Fruit fly (Drosophila melanogaster) whole organism, adult: ENCODE data around the gene Obp99b.

ENCODE experiments used
- CG11617 ChIP-seq: fragments of 200-800 bp; sonication (Bioruptor generic); optimal IDR thresholded peaks from 2 replicates; lab custom pipeline; 2017; ENCODE audit warnings: mild to moderate bottlenecking, missing biosample characterization, missing genetic modification reagents, missing genetic modification characterization
- CG12768 ChIP-seq: fragments of 200-800 bp; sonication (Bioruptor generic); optimal IDR thresholded peaks from 2 replicates; lab custom pipeline; 2017; ENCODE audit warnings: missing biosample characterization, missing genetic modification characterization, mild to moderate bottlenecking, moderate library complexity, missing genetic modification reagents
- CG14711 ChIP-seq: fragments of 200-800 bp; sonication (Bioruptor generic); optimal IDR thresholded peaks from 2 replicates; lab custom pipeline; 2018; ENCODE audit warnings: missing biosample characterization, mild to moderate bottlenecking, missing genetic modification characterization, moderate library complexity
- CG1620 ChIP-seq: fragments of 200-800 bp; sonication (Bioruptor generic); optimal IDR thresholded peaks from 2 replicates; lab custom pipeline; 2016; ENCODE audit warnings: missing biosample characterization, missing genetic modification characterization
- CG33017 ChIP-seq: fragments of 200-800 bp; sonication (Bioruptor generic); optimal IDR thresholded peaks from 2 replicates; lab custom pipeline; 2018; ENCODE audit warnings: missing biosample characterization, mild to moderate bottlenecking, missing genetic modification characterization, moderate library complexity
- CG5204 ChIP-seq: fragments of 200-800 bp; sonication (Bioruptor generic); optimal IDR thresholded peaks from 2 replicates; lab custom pipeline; 2016; ENCODE audit warnings: missing biosample characterization, missing genetic modification characterization
- CG7045 ChIP-seq: fragments of 200-800 bp; sonication (Bioruptor generic); optimal IDR thresholded peaks from 2 replicates; lab custom pipeline; 2017; ENCODE audit warnings: missing biosample characterization, mild to moderate bottlenecking, missing genetic modification characterization
- CG7101 ChIP-seq: fragments of 200-800 bp; sonication (Bioruptor generic); optimal IDR thresholded peaks from 2 replicates; lab custom pipeline; 2018; ENCODE audit warnings: missing biosample characterization, mild to moderate bottlenecking, missing genetic modification characterization, moderate library complexity
- Clk ChIP-seq: fragments of 200-800 bp; sonication (Bioruptor generic); optimal IDR thresholded peaks from 2 replicates; lab custom pipeline; 2017; ENCODE audit warnings: missing biosample characterization, missing genetic modification characterization
- Crg-1 ChIP-seq: fragments of 200-800 bp; sonication (Bioruptor generic); optimal IDR thresholded peaks from 2 replicates; lab custom pipeline; 2016; ENCODE audit warnings: missing biosample characterization, missing genetic modification characterization
- Hr96 ChIP-seq: fragments of 200-800 bp; sonication (Bioruptor generic); optimal IDR thresholded peaks from 2 replicates; lab custom pipeline; 2016; ENCODE audit warnings: missing biosample characterization, missing genetic modification characterization
- Mnt ChIP-seq: fragments of 200-800 bp; sonication (Bioruptor generic); optimal IDR thresholded peaks from 2 replicates; lab custom pipeline; 2016; ENCODE audit warnings: missing biosample characterization, mild to moderate bottlenecking, missing genetic modification characterization
- bab1 ChIP-seq: fragments of 200-800 bp; sonication (Bioruptor generic); optimal IDR thresholded peaks from 3 replicates; lab custom pipeline; 2019; ENCODE audit warnings: missing biosample characterization, mild to moderate bottlenecking, missing genetic modification characterization, moderate library complexity
- cic ChIP-seq: fragments of 200-800 bp; sonication (Bioruptor generic); optimal IDR thresholded peaks from 2 replicates; lab custom pipeline; 2017; ENCODE audit warnings: missing biosample characterization, mild to moderate bottlenecking, missing genetic modification characterization, moderate library complexity
- cnc ChIP-seq, 2 experiments: fragments of >200 bp; optimal IDR thresholded peaks; 2 replicates each; lab custom pipeline; 2017
- kay ChIP-seq: fragments of 200-800 bp; sonication (Bioruptor generic); peaks from one replicate; lab custom pipeline; 2016; ENCODE audit warnings: missing biosample characterization, missing genetic modification characterization, borderline replicate concordance
- ovo ChIP-seq: fragments of 200-800 bp; sonication (Bioruptor generic); optimal IDR thresholded peaks from 2 replicates; lab custom pipeline; 2016; ENCODE audit warnings: missing biosample characterization, missing genetic modification characterization
- pad ChIP-seq: fragments of 200-800 bp; sonication (Bioruptor generic); optimal IDR thresholded peaks from 3 replicates; lab custom pipeline; 2017; ENCODE audit warnings: missing biosample characterization, missing genetic modification characterization, mild to moderate bottlenecking, moderate library complexity, missing genetic modification reagents
- tj ChIP-seq: fragments of 200-800 bp; sonication (Bioruptor generic); optimal IDR thresholded peaks from 3 replicates; lab custom pipeline; 2017; ENCODE audit warnings: missing biosample characterization, mild to moderate bottlenecking, missing genetic modification characterization, moderate library complexity
- toe ChIP-seq: fragments of 200-800 bp; sonication (Bioruptor generic); optimal IDR thresholded peaks from 2 replicates; lab custom pipeline; 2016; ENCODE audit warnings: missing biosample characterization, missing genetic modification characterization

Gene Obp99b

dm6 chr3R:29725577-29726240, 9.0 kb upstream of the Obp99b start, which contains the start of gene Kul:
Gene Kul, plus strand, starts transcription at chr3R:29725830.
- TF ChIP-seq CG11617 (GFP tag; lab: Kevin White, UChicago), result peak; percentile 38
- TF ChIP-seq kay (GFP tag; lab: Kevin White, UChicago), result no peak
- no peak for TF ChIP-seq CG14711 (tag; lab: Kevin White, UChicago)
- TF ChIP-seq CG7101 (tag; lab: Kevin White, UChicago), result peak; percentile 18
- peak; percentile 75 for TF ChIP-seq Hr96 (GFP tag; lab: Kevin White, UChicago)
- peak; percentile 37 for TF ChIP-seq ovo (GFP tag; lab: Kevin White, UChicago)
- TF ChIP-seq CG1620 (GFP tag; lab: Kevin White, UChicago), result peak; percentile 22
- peak; percentile 22 for TF ChIP-seq Mnt (GFP tag; lab: Kevin White, UChicago)
- no peak for TF ChIP-seq CG7045 (GFP tag; lab: Kevin White, UChicago)
- TF ChIP-seq CG12768, result peak; percentile 77
- no peak for TF ChIP-seq pad
- TF ChIP-seq Crg-1 (GFP tag; lab: Kevin White, UChicago), result no peak
- TF ChIP-seq Clk (GFP tag; lab: Kevin White, UChicago), result no peak
- peak; percentile 42 for TF ChIP-seq bab1 (GFP tag; lab: Kevin White, UChicago)
- no peak for TF ChIP-seq CG33017 (tag; lab: Kevin White, UChicago)
- no peak for TF ChIP-seq cnc (optimal IDR thresholded peaks at IDR 0.05; lab: Kevin White, UChicago)
- TF ChIP-seq toe (GFP tag; lab: Kevin White, UChicago), result peak; percentile 66
- TF ChIP-seq tj (GFP tag; lab: Kevin White, UChicago), result peak; percentile 28
- TF ChIP-seq cic (GFP tag; lab: Kevin White, UChicago), result no peak
- no peak for TF ChIP-seq CG5204 (GFP tag; lab: Kevin White, UChicago)

dm6 chr3R:29724745-29725144, 8.0 kb upstream of the Obp99b start, which contains the start of the genes Naa40 and CG18731:
Gene Naa40, minus strand, starts transcription at chr3R:29724950.
Gene CG18731, plus strand, starts transcription at chr3R:29725027.
- no peak for TF ChIP-seq ovo (GFP tag; lab: Kevin White, UChicago)
- TF ChIP-seq tj (GFP tag; lab: Kevin White, UChicago), result peak; percentile 65

- TF ChIP-seq bab1 (GFP tag; lab: Kevin White, UChicago) (peak; percentile 27), CG7101 (tag; lab: Kevin White, UChicago) (no peak), cic (GFP tag; lab: Kevin White, UChicago) (peak; percentile 50), CG33017 (tag; lab: Kevin White, UChicago) (no peak), CG14711 (tag; lab: Kevin White, UChicago) (no peak), CG7045 (GFP tag; lab: Kevin White, UChicago) (no peak), CG1620 (GFP tag; lab: Kevin White, UChicago) (no peak), kay (GFP tag; lab: Kevin White, UChicago) (no peak), CG5204 (GFP tag; lab: Kevin White, UChicago) (no peak), CG12768 (peak; percentile 11), Clk (GFP tag; lab: Kevin White, UChicago) (no peak), ovo (GFP tag; lab: Kevin White, UChicago) (no peak), CG11617 (GFP tag; lab: Kevin White, UChicago) (no peak), cnc (optimal IDR thresholded peaks at IDR 0.05; lab: Kevin White, UChicago) (no peak), Mnt (GFP tag; lab: Kevin White, UChicago) (peak; percentile 27), Hr96 (GFP tag; lab: Kevin White, UChicago) (no peak), tj (GFP tag; lab: Kevin White, UChicago) (peak; percentile 55), pad (peak; percentile 38), Crg-1 (GFP tag; lab: Kevin White, UChicago) (no peak), toe (GFP tag; lab: Kevin White, UChicago) (no peak)
Observed at dm6 chr3R:29723048-29723656, 6.5 kb upstream of the Obp99b start, which contains the start of gene Pcd. Gene Pcd, plus strand, starts transcription at chr3R:29723163.

- no peak for TF ChIP-seq CG33017 (tag; lab: Kevin White, UChicago)
- TF ChIP-seq Hr96 (GFP tag; lab: Kevin White, UChicago), result no peak
- no peak for TF ChIP-seq CG1620 (GFP tag; lab: Kevin White, UChicago)
- TF ChIP-seq Clk (GFP tag; lab: Kevin White, UChicago), result no peak
Observed at dm6 chr3R:29722238-29722637, 5.5 kb upstream of the Obp99b start, which contains the start of gene CG34296. Gene CG34296, plus strand, starts transcription at chr3R:29722538.

dm6 chr3R:29718363-29718762, 1.7 kb upstream of the Obp99b start, which contains the start of gene CG15506:
Gene CG15506, plus strand, starts transcription at chr3R:29718663.
- TF ChIP-seq CG7101 (tag; lab: Kevin White, UChicago) (no peak), Clk (GFP tag; lab: Kevin White, UChicago) (no peak), CG33017 (tag; lab: Kevin White, UChicago) (no peak), kay (GFP tag; lab: Kevin White, UChicago) (no peak), bab1 (GFP tag; lab: Kevin White, UChicago) (no peak), cnc (optimal IDR thresholded peaks at IDR 0.05; lab: Kevin White, UChicago) (no peak), Crg-1 (GFP tag; lab: Kevin White, UChicago) (no peak), pad (no peak), cic (GFP tag; lab: Kevin White, UChicago) (no peak), CG5204 (GFP tag; lab: Kevin White, UChicago) (no peak), CG7045 (GFP tag; lab: Kevin White, UChicago) (no peak), CG14711 (tag; lab: Kevin White, UChicago) (no peak), Hr96 (GFP tag; lab: Kevin White, UChicago) (no peak), tj (GFP tag; lab: Kevin White, UChicago) (no peak), CG1620 (GFP tag; lab: Kevin White, UChicago) (no peak), toe (GFP tag; lab: Kevin White, UChicago) (no peak), ovo (GFP tag; lab: Kevin White, UChicago) (no peak)
